Worm (Caenorhabditis elegans) whole organism, mixed stage, embryonic: ENCODE results near the gene T10B5.7.

Experiments used
- M03D4.4 ChIP-seq: sonication (generic microtip); optimal IDR thresholded peaks from 2 replicates; lab custom pipeline; 2017; ENCODE audit warnings: mild to moderate bottlenecking, missing genetic modification characterization, missing compliant biosample characterization
- bed-3 ChIP-seq: fragments of 200-800 bp; sonication (Bioruptor generic); optimal IDR thresholded peaks from 3 replicates; lab custom pipeline; 2018; ENCODE audit warnings: mild to moderate bottlenecking, missing genetic modification characterization, moderate library complexity, missing compliant biosample characterization
- blmp-1 ChIP-seq: fragments of 150-350 bp; optimal IDR thresholded peaks from 2 replicates; lab custom pipeline; 2014; ENCODE audit warnings: missing biosample characterization, missing genetic modification characterization
- ceh-39 ChIP-seq: fragments of 150-350 bp; optimal IDR thresholded peaks from 2 replicates; lab custom pipeline; 2014; ENCODE audit warnings: missing biosample characterization, missing genetic modification characterization
- ces-1 ChIP-seq: fragments of 150-350 bp; optimal IDR thresholded peaks from 2 replicates; lab custom pipeline; 2014; ENCODE audit warnings: missing biosample characterization, missing genetic modification reagents, missing genetic modification characterization
- cnd-1 ChIP-seq: fragments of 200-800 bp; sonication (Bioruptor generic); optimal IDR thresholded peaks from 2 replicates; lab custom pipeline; 2018; ENCODE audit warnings: mild to moderate bottlenecking, missing genetic modification characterization, missing compliant biosample characterization
- elt-1 ChIP-seq: sonication (generic microtip); optimal IDR thresholded peaks from 2 replicates; lab custom pipeline; 2017; ENCODE audit warnings: missing genetic modification characterization, mild to moderate bottlenecking, missing compliant biosample characterization, antibody characterized with exemption, moderate library complexity, borderline replicate concordance; ENCODE audit not compliant: insufficient read depth
- flh-1 ChIP-seq: fragments of 200-800 bp; sonication (Bioruptor generic); optimal IDR thresholded peaks from 2 replicates; lab custom pipeline; 2018; ENCODE audit warnings: mild to moderate bottlenecking, missing genetic modification characterization, moderate library complexity, missing compliant biosample characterization
- ham-2 ChIP-seq: fragments of 200-800 bp; sonication (Bioruptor generic); optimal IDR thresholded peaks from 2 replicates; lab custom pipeline; 2018; ENCODE audit warnings: mild to moderate bottlenecking, missing genetic modification characterization, missing compliant biosample characterization
- hlh-1 ChIP-seq: fragments of 150-350 bp; optimal IDR thresholded peaks from 2 replicates; lab custom pipeline; 2014; ENCODE audit warnings: missing biosample characterization, missing genetic modification reagents, missing genetic modification characterization
- lin-13 ChIP-seq: fragments of 150-350 bp; optimal IDR thresholded peaks from 2 replicates; lab custom pipeline; 2014; ENCODE audit warnings: missing biosample characterization, missing genetic modification characterization
- lin-32 ChIP-seq: fragments of 200-800 bp; sonication (Bioruptor generic); optimal IDR thresholded peaks from 2 replicates; lab custom pipeline; 2018; ENCODE audit warnings: mild to moderate bottlenecking, missing genetic modification characterization, missing compliant biosample characterization
- lsy-2 ChIP-seq: fragments of 150-350 bp; optimal IDR thresholded peaks from 2 replicates; lab custom pipeline; 2014; ENCODE audit warnings: missing biosample characterization, missing genetic modification characterization
- mep-1 ChIP-seq: fragments of 150-350 bp; optimal IDR thresholded peaks from 2 replicates; lab custom pipeline; 2017; ENCODE audit warnings: missing biosample characterization, missing genetic modification reagents, missing genetic modification characterization, inconsistent platforms
- mls-2 ChIP-seq: sonication (generic microtip); optimal IDR thresholded peaks from 2 replicates; lab custom pipeline; 2016; ENCODE audit warnings: mild to moderate bottlenecking, missing genetic modification characterization, moderate library complexity, missing compliant biosample characterization
- nhr-12 ChIP-seq: fragments of 150-350 bp; optimal IDR thresholded peaks from 2 replicates; lab custom pipeline; 2014; ENCODE audit warnings: missing biosample characterization, missing genetic modification characterization
- nhr-2 ChIP-seq: fragments of 150-350 bp; optimal IDR thresholded peaks from 2 replicates; lab custom pipeline; 2014; ENCODE audit warnings: missing biosample characterization, missing genetic modification characterization
- nhr-237 ChIP-seq: fragments of 150-350 bp; optimal IDR thresholded peaks from 2 replicates; lab custom pipeline; 2014; ENCODE audit warnings: missing biosample characterization, missing genetic modification characterization
- nhr-28 ChIP-seq: fragments of 150-350 bp; optimal IDR thresholded peaks from 2 replicates; lab custom pipeline; 2014; ENCODE audit warnings: missing biosample characterization, missing genetic modification characterization
- pha-4 ChIP-seq: fragments of 150-350 bp; optimal IDR thresholded peaks from 2 replicates; lab custom pipeline; 2018; ENCODE audit warnings: missing biosample characterization, missing genetic modification reagents, missing genetic modification characterization
- snpc-4 ChIP-seq: fragments of 150-350 bp; optimal IDR thresholded peaks from 2 replicates; lab custom pipeline; 2014; ENCODE audit warnings: missing biosample characterization, missing genetic modification characterization
- sptf-1 ChIP-seq: sonication (generic microtip); optimal IDR thresholded peaks from 2 replicates; lab custom pipeline; 2017; ENCODE audit warnings: mild to moderate bottlenecking, missing genetic modification characterization, moderate library complexity, missing compliant biosample characterization
- tbx-8 ChIP-seq: fragments of 200-800 bp; sonication (Bioruptor generic); optimal IDR thresholded peaks from 2 replicates; lab custom pipeline; 2018; ENCODE audit warnings: mild to moderate bottlenecking, missing genetic modification characterization, moderate library complexity, missing compliant biosample characterization
- unc-120 ChIP-seq: sonication (generic microtip); optimal IDR thresholded peaks from 2 replicates; lab custom pipeline; 2017; ENCODE audit warnings: missing genetic modification characterization, missing compliant biosample characterization; ENCODE audit not compliant: poor library complexity, severe bottlenecking
- unc-39 ChIP-seq: fragments of 150-350 bp; optimal IDR thresholded peaks from 2 replicates; lab custom pipeline; 2014; ENCODE audit warnings: missing biosample characterization, missing genetic modification characterization
- unc-62 ChIP-seq: fragments of 150-350 bp; optimal IDR thresholded peaks from 2 replicates; lab custom pipeline; 2014; ENCODE audit warnings: missing biosample characterization, missing genetic modification reagents, missing genetic modification characterization
- zip-8 ChIP-seq: fragments of 150-350 bp; optimal IDR thresholded peaks from 2 replicates; lab custom pipeline; 2014; ENCODE audit warnings: missing biosample characterization, missing genetic modification characterization
- ztf-11 ChIP-seq: fragments of 150-350 bp; optimal IDR thresholded peaks from 2 replicates; lab custom pipeline; 2014; ENCODE audit warnings: missing biosample characterization, missing genetic modification characterization

The T10B5.7 gene

ce11 chrV:1824528-1824927 lies 21.5 kb upstream of the T10B5.7 start:
- TF ChIP-seq sptf-1 (tag; lab: Kevin White, UChicago): no peak
- TF ChIP-seq unc-62: no peak
- TF ChIP-seq cnd-1 (tag; lab: Kevin White, UChicago): no peak
- TF ChIP-seq unc-39 (tag; lab: Kevin White, UChicago): no peak
- TF ChIP-seq, all 35 proteins: peak for 0

- TF ChIP-seq sptf-1 (tag; lab: Kevin White, UChicago): no peak
- no peak for TF ChIP-seq lsy-2
- TF ChIP-seq pha-4 (tag; lab: Kevin White, UChicago): no peak
- no peak for TF ChIP-seq ces-1 (GFP tag; lab: Kevin White, UChicago)
- TF ChIP-seq nhr-28 (tag; lab: Kevin White, UChicago): no peak
- TF ChIP-seq unc-62: no peak
- no peak for TF ChIP-seq snpc-4 (tag; lab: Kevin White, UChicago)
- no peak for TF ChIP-seq M03D4.4 (tag; lab: Kevin White, UChicago)
Measured at ce11 chrV:1829973-1830372, 16.0 kb upstream of the T10B5.7 start, which contains the start of gene Y32G9B.1. TSS of gene Y32G9B.1 (minus strand) at chrV:1830073.

DNA sequence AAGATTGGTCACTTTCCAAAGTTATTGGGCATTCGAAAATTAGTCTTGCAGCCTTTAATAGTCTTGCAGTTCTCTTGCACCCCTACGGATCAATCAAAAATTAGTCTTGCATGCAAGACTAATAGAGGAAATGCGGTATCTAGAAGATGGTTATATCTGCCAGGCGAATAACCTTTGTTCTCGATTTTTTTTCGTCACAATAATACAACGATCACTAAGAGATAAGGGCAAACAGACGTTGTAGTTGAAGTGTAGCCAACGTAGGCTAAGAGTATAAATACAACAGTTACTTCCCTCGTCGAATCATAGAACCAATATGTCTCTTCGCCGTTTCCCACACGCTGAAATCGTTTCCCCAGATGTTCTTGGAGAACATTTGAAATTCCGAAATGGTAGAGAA lies 4.3 kb upstream of the T10B5.7 start, which contains the start of gene T10B5.8:
TSS of gene T10B5.8 (plus strand) at position 301 of the 400 bp plus-strand sequence.
- no peak for TF ChIP-seq nhr-12 (tag; lab: Kevin White, UChicago)
- no peak for TF ChIP-seq flh-1 (GFP tag; lab: Kevin White, UChicago)
- TF ChIP-seq lin-13: no peak
- no peak for TF ChIP-seq blmp-1 (tag; lab: Kevin White, UChicago)
- TF ChIP-seq mep-1: no peak
- TF ChIP-seq hlh-1: no peak
- TF ChIP-seq elt-1: no peak
- TF ChIP-seq unc-120 (tag; lab: Kevin White, UChicago): no peak
- no peak for TF ChIP-seq snpc-4 (tag; lab: Kevin White, UChicago)
- no peak for TF ChIP-seq nhr-237 (tag; lab: Kevin White, UChicago)
- no peak for TF ChIP-seq nhr-2 (tag; lab: Kevin White, UChicago)

ce11 chrV:1848590-1848989 lies 2.6 kb downstream of the T10B5.7 start:
- peak; percentile 71 for TF ChIP-seq ham-2 (GFP tag; lab: Kevin White, UChicago)
- TF ChIP-seq mep-1: no peak

- TF ChIP-seq sptf-1 (tag; lab: Kevin White, UChicago): peak; percentile 25
Measured at ce11 chrV:1849992-1850391, 4.0 kb downstream of the T10B5.7 start.

DNA sequence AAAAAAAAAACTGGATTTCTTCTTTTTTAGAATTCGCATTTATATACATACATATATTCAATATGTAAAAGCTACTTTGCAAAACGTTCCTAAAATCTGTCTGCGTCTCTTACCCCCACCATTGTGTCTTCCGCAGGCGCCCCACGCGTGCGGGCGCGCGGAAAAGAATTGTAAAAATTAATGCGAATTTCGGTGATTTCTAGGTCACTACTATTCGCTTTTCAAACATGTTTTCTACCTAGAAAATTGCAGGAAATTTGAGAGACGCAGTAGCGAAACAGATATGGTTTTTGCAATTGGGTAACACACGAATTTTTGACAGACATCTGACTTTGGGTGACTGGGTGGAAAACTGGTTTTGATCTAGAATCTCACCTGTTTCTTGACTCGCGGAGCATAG lies 9.1 kb downstream of the T10B5.7 start:
- TF ChIP-seq elt-1 (no peak), nhr-12 (tag; lab: Kevin White, UChicago) (no peak), bed-3 (GFP tag; lab: Kevin White, UChicago) (no peak), nhr-2 (tag; lab: Kevin White, UChicago) (no peak), mep-1 (no peak), ces-1 (GFP tag; lab: Kevin White, UChicago) (no peak), mls-2 (tag; lab: Kevin White, UChicago) (no peak), blmp-1 (tag; lab: Kevin White, UChicago) (no peak), unc-62 (no peak), ceh-39 (tag; lab: Kevin White, UChicago) (no peak), zip-8 (tag; lab: Kevin White, UChicago) (no peak), lin-32 (GFP tag; lab: Kevin White, UChicago) (no peak), ztf-11 (tag; lab: Kevin White, UChicago) (no peak), nhr-237 (tag; lab: Kevin White, UChicago) (no peak)

ce11 chrV:1856176-1856575 lies 10.2 kb downstream of the T10B5.7 start, which contains the start of gene T10B5.10:
TSS of gene T10B5.10 (minus strand) at chrV:1856276.
- TF ChIP-seq tbx-8 (GFP tag; lab: Kevin White, UChicago): no peak
